Fruit fly (Drosophila melanogaster): ENCODE measurements around the gene cmpy.

Gene cmpy

DNA sequence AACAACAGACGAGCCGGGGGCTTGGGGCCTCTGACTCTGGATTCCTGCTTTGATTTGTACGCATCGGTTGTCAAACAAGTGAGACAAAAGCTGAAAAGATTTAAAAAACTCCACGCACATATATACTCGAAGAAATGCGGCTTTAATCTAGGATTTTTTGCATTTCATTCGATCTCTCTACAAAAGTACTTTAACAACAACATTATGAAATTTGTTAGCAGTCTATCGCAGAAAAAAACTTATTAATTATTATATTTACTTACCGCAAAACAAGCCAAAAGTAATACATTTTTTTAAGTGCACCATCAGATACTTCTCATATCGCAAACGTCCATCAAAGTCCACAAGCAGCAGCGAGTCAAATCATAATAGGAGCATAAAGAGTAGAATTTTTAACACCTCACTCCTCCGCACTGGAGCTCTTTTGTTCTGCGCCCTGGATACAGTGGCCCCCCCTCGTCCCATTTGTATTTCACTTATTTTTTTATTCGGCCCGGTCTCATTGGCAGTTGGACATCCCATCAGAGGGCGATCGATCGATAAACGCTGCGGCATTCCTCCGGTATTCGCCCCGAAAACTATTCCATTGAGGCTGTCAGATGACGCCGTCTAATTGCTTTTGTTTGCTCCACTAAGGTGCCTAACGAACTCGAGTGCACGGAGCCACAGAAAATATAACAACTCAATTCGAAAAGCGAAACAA, 8.4 kb downstream of the cmpy start (continued):
- peak; percentile 12 for TF ChIP-seq Jarid2 (GFP tag; optimal IDR thresholded peaks at IDR 0.05)
- no peak for TF ChIP-seq pzg (GFP tag; optimal IDR thresholded peaks at IDR 0.05)
- TF ChIP-seq HmgZ (tag; optimal IDR thresholded peaks at IDR 0.05): no peak
- no peak for TF ChIP-seq exex (tag; optimal IDR thresholded peaks at IDR 0.05)
- no peak for TF ChIP-seq NC2α (GFP tag; optimal IDR thresholded peaks at IDR 0.05)
- no peak for TF ChIP-seq CG14965 (GFP tag; optimal IDR thresholded peaks at IDR 0.05; ENCODE audit: borderline replicate concordance)
- no peak for TF ChIP-seq dan (GFP tag; IDR thresholded peaks at IDR 0.05)
- peak; percentile 44 for TF ChIP-seq fd96Cb (tag; optimal IDR thresholded peaks at IDR 0.05)
- peak; percentile 54 for TF ChIP-seq CG2678 (tag; optimal IDR thresholded peaks at IDR 0.05)
- TF ChIP-seq D (optimal IDR thresholded peaks at IDR 0.05): no peak
- TF ChIP-seq D (GFP tag; optimal IDR thresholded peaks at IDR 0.05): peak; percentile 36
- TF ChIP-seq CG11696 (GFP tag; IDR thresholded peaks at IDR 0.05): no peak
- 0 out of 2 replicates have a peak, but pooled peaks have one; percentile 37 for TF ChIP-seq E2f1 (GFP tag; IDR thresholded peaks at IDR 0.05)
- no peak for TF ChIP-seq Trl (optimal IDR thresholded peaks at IDR 0.05)
- no peak for TF ChIP-seq Trl (GFP tag; optimal IDR thresholded peaks at IDR 0.05)
- TF ChIP-seq Hmx (GFP tag; optimal IDR thresholded peaks at IDR 0.05): no peak
- TF ChIP-seq sqz (GFP tag; optimal IDR thresholded peaks at IDR 0.05): no peak
- TF ChIP-seq fd3F (GFP tag; optimal IDR thresholded peaks at IDR 0.05): no peak
- no peak for TF ChIP-seq CG12299 (tag; optimal IDR thresholded peaks at IDR 0.05)
- TF ChIP-seq wdn (GFP tag; IDR thresholded peaks at IDR 0.05): no peak
- TF ChIP-seq klu (GFP tag; IDR thresholded peaks at IDR 0.05): no peak
- no peak for TF ChIP-seq crp (GFP tag; optimal IDR thresholded peaks at IDR 0.05)
- no peak for TF ChIP-seq CrebB (tag; optimal IDR thresholded peaks at IDR 0.05)
- TF ChIP-seq Ravus (GFP tag; IDR thresholded peaks at IDR 0.05): no peak
- no peak for TF ChIP-seq CG1832 (GFP tag; optimal IDR thresholded peaks at IDR 0.05)
- peak; percentile 5 for TF ChIP-seq CG18764 (GFP tag; optimal IDR thresholded peaks at IDR 0.05)
- TF ChIP-seq disco-r (GFP tag; optimal IDR thresholded peaks at IDR 0.05): no peak
- no peak for TF ChIP-seq CG12769 (tag; optimal IDR thresholded peaks at IDR 0.05)
- no peak for TF ChIP-seq ham (GFP tag; IDR thresholded peaks at IDR 0.05)
- TF ChIP-seq CG16779 (GFP tag; IDR thresholded peaks at IDR 0.05): no peak
- no peak for TF ChIP-seq Opbp (GFP tag; IDR thresholded peaks at IDR 0.05; ENCODE audit: partially characterized antibody)
- TF ChIP-seq rib (GFP tag; IDR thresholded peaks at IDR 0.05): no peak
- TF ChIP-seq CG10979 (tag; optimal IDR thresholded peaks at IDR 0.05): peak; percentile 55
- TF ChIP-seq Optix (GFP tag; IDR thresholded peaks at IDR 0.05): no peak
- TF ChIP-seq sc (optimal IDR thresholded peaks at IDR 0.05): no peak
- TF ChIP-seq sc (GFP tag; optimal IDR thresholded peaks at IDR 0.05): no peak
- no peak for TF ChIP-seq gfzf (GFP tag; optimal IDR thresholded peaks at IDR 0.05)
- no peak for TF ChIP-seq Nf-YA (GFP tag; IDR thresholded peaks at IDR 0.05)
- no peak for TF ChIP-seq Mad (GFP tag; optimal IDR thresholded peaks at IDR 0.05)
- TF ChIP-seq zf30C (GFP tag; optimal IDR thresholded peaks at IDR 0.05): no peak
- peak; percentile 34 for TF ChIP-seq kni (GFP tag; optimal IDR thresholded peaks at IDR 0.05)
- TF ChIP-seq Mrtf (GFP tag; IDR thresholded peaks at IDR 0.05): no peak
- no peak for TF ChIP-seq CG6813 (GFP tag; optimal IDR thresholded peaks at IDR 0.05)
- TF ChIP-seq CG10431 (GFP tag; optimal IDR thresholded peaks at IDR 0.05): no peak
- TF ChIP-seq schlank (tag; optimal IDR thresholded peaks at IDR 0.05): no peak
- TF ChIP-seq btn (GFP tag; optimal IDR thresholded peaks at IDR 0.05): no peak
- TF ChIP-seq CG13296 (GFP tag; optimal IDR thresholded peaks at IDR 0.05): no peak
- TF ChIP-seq CG9609 (GFP tag; optimal IDR thresholded peaks at IDR 0.05): no peak
- TF ChIP-seq CG6175 (GFP tag; IDR thresholded peaks at IDR 0.05): no peak
- no peak for TF ChIP-seq p53 (GFP tag; optimal IDR thresholded peaks at IDR 0.05)
- TF ChIP-seq nmo (GFP tag; optimal IDR thresholded peaks at IDR 0.05): peak; percentile 51

Data from whole organism, embryonic.